Worm (Caenorhabditis elegans): ENCODE measurements around the gene tph-1.

ce11 chrII:7543808-7544207 is 5.3 kb upstream of the tph-1 start, which contains the start of gene rol-8:
- TF ChIP-seq dao-5 (tag; optimal IDR thresholded peaks at IDR 0.05) (no peak), W03F9.2 (tag; optimal IDR thresholded peaks at IDR 0.05) (no peak), him-1 (tag; optimal IDR thresholded peaks at IDR 0.05) (no peak)

All from whole organism, L4/young adult.